Worm (Caenorhabditis elegans) whole organism, L4/young adult: Measurements from ENCODE around the gene nspb-3.

ENCODE experiments used
- W03F9.2 ChIP-seq: fragments of 150-350 bp; optimal IDR thresholded peaks from 2 replicates; lab custom pipeline; 2014; ENCODE audit warnings: missing biosample characterization, missing genetic modification characterization
- dao-5 ChIP-seq: sonication (generic microtip); optimal IDR thresholded peaks from 2 replicates; lab custom pipeline; 2016; ENCODE audit warnings: missing genotype, missing genetic modification characterization, moderate library complexity, missing compliant biosample characterization

DNA sequence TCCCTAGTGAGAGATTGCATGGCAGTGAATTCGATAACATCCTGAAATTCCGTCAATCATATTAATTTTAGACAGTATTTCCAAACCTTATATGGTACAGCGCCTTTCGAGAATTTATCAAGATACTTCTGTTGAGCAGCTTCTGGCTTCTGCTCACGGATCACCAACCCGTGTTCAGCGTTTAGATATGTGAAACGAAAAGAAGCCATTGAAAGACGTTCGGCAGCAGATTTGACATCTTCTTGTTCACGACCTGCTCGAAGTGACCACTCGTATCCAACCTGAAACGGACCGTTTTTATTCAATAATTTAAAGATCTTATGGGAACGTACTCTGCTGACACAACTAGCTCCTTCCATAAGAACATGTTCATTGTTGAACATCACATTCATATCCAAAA is 13.1 kb downstream of the nspb-3 start:
- TF ChIP-seq W03F9.2 (tag; lab: Kevin White, UChicago) (no peak), dao-5 (no peak)
